Worm (Caenorhabditis elegans) whole organism, L1 larva: ENCODE measurements around the gene ech-5.
A peak's percentile ranks its signal among the peaks of the same experiment; 100 is the strongest.

Source experiments
- C04F5.9 ChIP-seq: sonication (generic microtip); optimal IDR thresholded peaks from 2 replicates; lab custom pipeline; 2016; ENCODE audit warnings: missing genetic modification characterization, missing compliant biosample characterization
- C16A3.4 ChIP-seq: fragments of 150-350 bp; optimal IDR thresholded peaks from 2 replicates; lab custom pipeline; 2014; ENCODE audit warnings: missing biosample characterization, missing genetic modification characterization
- C34B4.2 ChIP-seq: sonication (generic microtip); optimal IDR thresholded peaks from 2 replicates; lab custom pipeline; 2017; ENCODE audit warnings: mild to moderate bottlenecking, missing genetic modification characterization, missing compliant biosample characterization
- alr-1 ChIP-seq: fragments of 200-800 bp; sonication (Bioruptor generic); optimal IDR thresholded peaks from 2 replicates; lab custom pipeline; 2018; ENCODE audit warnings: borderline replicate concordance, mild to moderate bottlenecking, missing genetic modification characterization, missing compliant biosample characterization
- aly-2 ChIP-seq: fragments of 150-350 bp; optimal IDR thresholded peaks from 2 replicates; lab custom pipeline; 2014; ENCODE audit warnings: missing biosample characterization, missing genetic modification characterization
- blmp-1 ChIP-seq: fragments of 150-350 bp; optimal IDR thresholded peaks from 2 replicates; lab custom pipeline; 2014; ENCODE audit warnings: missing biosample characterization, missing genetic modification characterization
- ceh-88 ChIP-seq: fragments of 200-800 bp; sonication (Bioruptor generic); IDR thresholded peaks from 2 replicates; pipeline ENCODE4 v1.3.6; 2022; ENCODE audit warnings: missing genetic modification characterization, missing compliant biosample characterization
- ces-1 ChIP-seq: fragments of 150-350 bp; optimal IDR thresholded peaks from 2 replicates; lab custom pipeline; 2014; ENCODE audit warnings: missing biosample characterization, missing genetic modification reagents, missing genetic modification characterization
- dpl-1 ChIP-seq, 3 experiments: fragments of 150-350 bp in 2 of 3; sonication (generic microtip) in 1 of 3; optimal IDR thresholded peaks; 2 replicates each; lab custom pipeline; 2014 to 2017; ENCODE audit warnings: missing biosample characterization in 3 of 3, missing genetic modification characterization in 3 of 3, missing genetic modification reagents in 3 of 3
- dsc-1 ChIP-seq: sonication (generic microtip); optimal IDR thresholded peaks from 2 replicates; lab custom pipeline; 2016; ENCODE audit warnings: mild to moderate bottlenecking, missing genetic modification characterization, missing compliant biosample characterization
- efl-1 ChIP-seq, 4 experiments: fragments of 150-350 bp; optimal IDR thresholded peaks in 3 of 4; peaks in 1 of 4; 1 replicate in 1 of 4; 2 replicates in 3 of 4; lab custom pipeline; 2014; ENCODE audit warnings: missing biosample characterization in 2 of 4, missing genetic modification characterization in 2 of 4, missing genetic modification reagents in 2 of 4
- efl-3 ChIP-seq: fragments of 200-800 bp; sonication (Bioruptor generic); optimal IDR thresholded peaks from 2 replicates; lab custom pipeline; 2018; ENCODE audit warnings: mild to moderate bottlenecking, missing genetic modification characterization, missing compliant biosample characterization
- egl-13 ChIP-seq: sonication (generic microtip); optimal IDR thresholded peaks from 2 replicates; lab custom pipeline; 2016; ENCODE audit warnings: missing genotype, missing genetic modification reagents, missing genetic modification characterization, missing compliant biosample characterization
- fkh-4 ChIP-seq: sonication (generic microtip); optimal IDR thresholded peaks from 2 replicates; lab custom pipeline; 2016; ENCODE audit warnings: missing compliant biosample characterization, missing genetic modification characterization, borderline replicate concordance
- fos-1 ChIP-seq: fragments of 150-350 bp; optimal IDR thresholded peaks from 2 replicates; lab custom pipeline; 2014; ENCODE audit warnings: missing biosample characterization, missing genetic modification characterization
- grh-1 ChIP-seq: fragments of 200-800 bp; sonication (Bioruptor generic); IDR thresholded peaks from 2 replicates; pipeline ENCODE4 v1.3.6; 2022; ENCODE audit warnings: missing genetic modification reagents, missing genetic modification characterization, missing compliant biosample characterization
- irx-1 ChIP-seq: sonication (generic microtip); optimal IDR thresholded peaks from 2 replicates; lab custom pipeline; 2016; ENCODE audit warnings: missing genetic modification characterization, missing compliant biosample characterization
- isw-1 ChIP-seq: fragments of 200-800 bp; sonication (Bioruptor generic); IDR thresholded peaks from 2 replicates; pipeline ENCODE4 v1.3.6; 2022; ENCODE audit warnings: missing genetic modification characterization, missing compliant biosample characterization
- lin-13 ChIP-seq: fragments of 150-350 bp; optimal IDR thresholded peaks from 2 replicates; lab custom pipeline; 2014; ENCODE audit warnings: missing biosample characterization, missing genetic modification reagents, missing genetic modification characterization
- lin-14 ChIP-seq: fragments of 200-800 bp; sonication (Bioruptor generic); optimal IDR thresholded peaks from 2 replicates; lab custom pipeline; 2018; ENCODE audit warnings: mild to moderate bottlenecking, missing genetic modification characterization, moderate library complexity, missing compliant biosample characterization
- lin-39 ChIP-seq: fragments of 150-350 bp; optimal IDR thresholded peaks from 2 replicates; lab custom pipeline; 2014; ENCODE audit warnings: missing biosample characterization, missing genetic modification reagents, missing genetic modification characterization
- lsy-2 ChIP-seq, 2 experiments: fragments of 150-350 bp; optimal IDR thresholded peaks; 2 replicates each; lab custom pipeline; 2014; ENCODE audit warnings: missing biosample characterization in 2 of 2, missing genetic modification characterization in 2 of 2
- mab-9 ChIP-seq: fragments of 200-800 bp; sonication (Bioruptor generic); IDR thresholded peaks from 2 replicates; pipeline ENCODE4 v1.3.6; 2022; ENCODE audit warnings: missing genetic modification reagents, missing genetic modification characterization, missing compliant biosample characterization
- mdl-1 ChIP-seq, 2 experiments: fragments of 150-350 bp; optimal IDR thresholded peaks; 2 replicates each; lab custom pipeline; 2014 to 2017; ENCODE audit warnings: missing biosample characterization in 2 of 2, missing genetic modification characterization in 2 of 2, inconsistent platforms in 1 of 2
- nhr-11 ChIP-seq: fragments of 150-350 bp; optimal IDR thresholded peaks from 2 replicates; lab custom pipeline; 2014; ENCODE audit warnings: missing biosample characterization, missing genetic modification characterization
- nhr-12 ChIP-seq: sonication (generic microtip); optimal IDR thresholded peaks from 2 replicates; lab custom pipeline; 2017; ENCODE audit warnings: missing biosample characterization, missing genetic modification characterization
- nhr-19 ChIP-seq: fragments of 200-800 bp; sonication (Bioruptor generic); conservative IDR thresholded peaks from 2 replicates; pipeline ENCODE4 v1.3.6; 2022; ENCODE audit warnings: missing genetic modification characterization, missing compliant biosample characterization
- nhr-20 ChIP-seq: sonication (generic microtip); optimal IDR thresholded peaks from 2 replicates; lab custom pipeline; 2016; ENCODE audit warnings: mild to moderate bottlenecking, missing genetic modification characterization, missing compliant biosample characterization
- nhr-47 ChIP-seq: sonication (generic microtip); optimal IDR thresholded peaks from 2 replicates; lab custom pipeline; 2016; ENCODE audit warnings: mild to moderate bottlenecking, missing genetic modification characterization, moderate library complexity, missing compliant biosample characterization
- nhr-85 ChIP-seq: sonication (generic microtip); peaks from one replicate; lab custom pipeline; 2016; ENCODE audit warnings: missing genetic modification characterization, inconsistent platforms, missing compliant biosample characterization
- nhr-90 ChIP-seq: sonication (generic microtip); optimal IDR thresholded peaks from 2 replicates; lab custom pipeline; 2016; ENCODE audit warnings: mild to moderate bottlenecking, missing genetic modification characterization, missing compliant biosample characterization; ENCODE audit not compliant: poor library complexity
- pax-3 ChIP-seq: fragments of 200-800 bp; sonication (Bioruptor generic); optimal IDR thresholded peaks from 2 replicates; lab custom pipeline; 2018; ENCODE audit warnings: mild to moderate bottlenecking, missing genetic modification characterization, moderate library complexity, missing compliant biosample characterization
- skn-1 ChIP-seq: fragments of 150-350 bp; optimal IDR thresholded peaks from 2 replicates; lab custom pipeline; 2014; ENCODE audit warnings: missing biosample characterization, missing genetic modification characterization
- sox-4 ChIP-seq: sonication (generic microtip); optimal IDR thresholded peaks from 2 replicates; lab custom pipeline; 2016; ENCODE audit warnings: missing genetic modification characterization, missing compliant biosample characterization
- sptf-1 ChIP-seq: fragments of 150-350 bp; optimal IDR thresholded peaks from 2 replicates; lab custom pipeline; 2014; ENCODE audit warnings: missing biosample characterization, missing genetic modification characterization
- swsn-7 ChIP-seq: sonication (generic microtip); optimal IDR thresholded peaks from 2 replicates; lab custom pipeline; 2016; ENCODE audit warnings: missing genetic modification characterization, missing compliant biosample characterization
- tbx-2 ChIP-seq: sonication (generic microtip); optimal IDR thresholded peaks from 2 replicates; lab custom pipeline; 2016; ENCODE audit warnings: missing genetic modification characterization, missing compliant biosample characterization
- xbp-1 ChIP-seq: sonication (generic microtip); optimal IDR thresholded peaks from 2 replicates; lab custom pipeline; 2016; ENCODE audit warnings: missing genetic modification characterization, missing compliant biosample characterization
- ztf-11 ChIP-seq, 2 experiments: sonication (generic microtip); optimal IDR thresholded peaks; 2 replicates each; lab custom pipeline; 2016 to 2017; ENCODE audit warnings: missing genetic modification characterization in 2 of 2, missing biosample characterization in 1 of 2, missing compliant biosample characterization in 1 of 2

The ech-5 gene

DNA sequence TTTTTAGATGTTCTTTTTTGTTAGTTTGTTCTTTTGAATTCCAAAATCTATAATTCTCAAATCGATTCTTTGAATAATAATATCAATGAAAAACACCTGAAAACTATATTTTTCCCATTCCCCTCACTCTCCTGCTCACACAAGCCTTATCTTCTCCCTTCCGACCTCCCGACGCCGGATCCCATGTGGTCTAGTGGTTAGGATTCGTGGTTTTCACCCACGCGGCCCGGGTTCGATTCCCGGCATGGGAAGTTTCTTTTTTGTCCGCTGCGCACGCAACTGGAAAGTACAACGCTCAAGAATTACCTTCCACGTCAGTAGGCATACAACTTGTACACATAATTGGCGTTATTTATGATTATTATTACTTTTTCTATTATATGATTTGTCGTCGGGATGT is 45.8 kb downstream of the ech-5 start (continued):
- TF ChIP-seq tbx-2 (peak; percentile 37), egl-13 (tag; lab: Kevin White, UChicago) (no peak), sptf-1 (tag; lab: Kevin White, UChicago) (no peak), lin-13 (peak; percentile 41), dpl-1 (GFP tag; optimal IDR thresholded peaks at IDR 0.05; lab: Kevin White, UChicago) (peak; percentile 17 to 59 (median 40)), C04F5.9 (tag; lab: Kevin White, UChicago) (peak; percentile 8), alr-1 (tag; lab: Kevin White, UChicago) (no peak), fos-1 (tag; lab: Kevin White, UChicago) (peak; percentile 24), ztf-11 (tag; optimal IDR thresholded peaks at IDR 0.05; lab: Kevin White, UChicago) (peak in 1 of 2 experiments; percentile 38), nhr-47 (tag; lab: Kevin White, UChicago) (peak; percentile 61), lsy-2 (tag; optimal IDR thresholded peaks at IDR 0.05; lab: Kevin White, UChicago) (peak; percentile 7 to 53), pax-3 (tag; lab: Kevin White, UChicago) (no peak), nhr-85 (tag; lab: Kevin White, UChicago) (no peak), skn-1 (peak; percentile 2), dsc-1 (tag; lab: Kevin White, UChicago) (peak; percentile 55), blmp-1 (tag; lab: Kevin White, UChicago) (peak; percentile 38), xbp-1 (tag; lab: Kevin White, UChicago) (peak; percentile 19), fkh-4 (no peak), lin-39 (no peak), swsn-7 (tag; lab: Kevin White, UChicago) (peak; percentile 53), isw-1 (GFP tag; lab: Robert Waterston, UW) (no peak; the same call in 1 of the 2 replicates), efl-1 (optimal IDR thresholded peaks at IDR 0.05; lab: Kevin White, UChicago) (peak; percentile 52 to 53), efl-1 (GFP tag; optimal IDR thresholded peaks at IDR 0.05 in 1 of 2; lab: Kevin White, UChicago) (peak; percentile 46 to 94), nhr-20 (tag; lab: Kevin White, UChicago) (peak; percentile 60), mab-9 (0 out of 2 replicates have a peak, but pooled peaks have one; percentile 27), ces-1 (GFP tag; lab: Kevin White, UChicago) (no peak), grh-1 (GFP tag; lab: Robert Waterston, UW) (no peak), nhr-90 (tag; lab: Kevin White, UChicago) (peak; percentile 52), nhr-11 (tag; lab: Kevin White, UChicago) (no peak)

DNA sequence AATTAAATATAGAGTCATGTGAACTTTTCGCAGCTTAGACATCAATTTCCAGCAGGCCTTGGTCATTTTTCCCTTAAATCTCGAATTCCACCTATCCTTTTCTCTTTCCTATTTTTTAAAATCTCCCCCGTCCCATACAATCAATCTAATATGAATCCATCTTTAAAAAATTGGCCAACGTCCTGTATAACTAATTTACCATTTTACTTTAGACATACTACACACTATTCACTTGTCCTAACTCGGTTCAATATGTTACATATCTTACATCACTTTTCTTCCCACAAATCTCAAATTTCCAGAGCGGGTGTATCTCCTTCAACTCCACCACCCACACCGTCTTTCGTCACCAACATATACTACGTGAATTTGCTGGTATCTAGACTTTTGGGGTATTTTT is 48.4 kb downstream of the ech-5 start, which contains the start of gene lgc-33:
Gene lgc-33, plus strand, starts transcription at position 301 of the 400 bp plus-strand sequence.
- TF ChIP-seq skn-1: no peak
- no peak for TF ChIP-seq lin-14 (GFP tag; lab: Kevin White, UChicago)
- no peak for TF ChIP-seq C16A3.4 (tag; lab: Kevin White, UChicago)
- TF ChIP-seq nhr-19 (GFP tag; lab: Robert Waterston, UW): no peak
- TF ChIP-seq mdl-1 (tag; optimal IDR thresholded peaks at IDR 0.05; lab: Kevin White, UChicago): no peak
- TF ChIP-seq sox-4 (tag; lab: Kevin White, UChicago): no peak
- TF ChIP-seq efl-3 (GFP tag; lab: Kevin White, UChicago): no peak
- TF ChIP-seq ceh-88 (GFP tag; lab: Robert Waterston, UW): no peak
- TF ChIP-seq nhr-12 (tag; lab: Kevin White, UChicago): no peak
- no peak for TF ChIP-seq grh-1 (GFP tag; lab: Robert Waterston, UW)
- no peak for TF ChIP-seq nhr-47 (tag; lab: Kevin White, UChicago)

- TF ChIP-seq irx-1 (tag; lab: Kevin White, UChicago) (no peak), aly-2 (tag; lab: Kevin White, UChicago) (no peak), nhr-20 (tag; lab: Kevin White, UChicago) (no peak), C34B4.2 (tag; lab: Kevin White, UChicago) (no peak), nhr-90 (tag; lab: Kevin White, UChicago) (no peak)
These were observed 51.4 kb downstream of the ech-5 start for ce11 chrIV:848207-848606.
